Fruit fly (Drosophila melanogaster) whole organism: ENCODE data around the gene CG32099.

Experiments used
- CG8478 ChIP-seq: fragments of >200 bp; optimal IDR thresholded peaks from 2 replicates; lab custom pipeline; 2018; ENCODE audit warnings: inconsistent platforms
- Dll ChIP-seq: fragments of >200 bp; optimal IDR thresholded peaks from 2 replicates; lab custom pipeline; 2017
- EcR ChIP-seq, 2 experiments: fragments of >200 bp; optimal IDR thresholded peaks; 2 replicates each; lab custom pipeline; 2017; ENCODE audit warnings: missing biosample characterization in 2 of 2, missing genetic modification characterization in 2 of 2, missing genetic modification reagents in 2 of 2
- pan ChIP-seq: fragments of >200 bp; optimal IDR thresholded peaks from 2 replicates; lab custom pipeline; 2017
- psq ChIP-seq: fragments of >200 bp; optimal IDR thresholded peaks from 2 replicates; lab custom pipeline; 2017
- usp ChIP-seq: fragments of >200 bp; optimal IDR thresholded peaks from 2 replicates; lab custom pipeline; 2017; ENCODE audit warnings: missing biosample characterization, missing genetic modification characterization, mixed read lengths

CG32099 gene

dm6 chr3L:12149024-12149423 is at the start of gene CG32099:
Gene CG32099, plus strand, starts transcription at chr3L:12149273.
- TF ChIP-seq EcR (GFP tag; optimal IDR thresholded peaks at IDR 0.05; lab: Kevin White, UChicago) (no peak), usp (no peak), psq (lab: Kevin White, UChicago) (no peak), pan (lab: Kevin White, UChicago) (no peak), Dll (lab: Kevin White, UChicago) (no peak), CG8478 (lab: Kevin White, UChicago) (no peak)

- no peak for TF ChIP-seq psq (lab: Kevin White, UChicago)
- TF ChIP-seq pan (lab: Kevin White, UChicago): no peak
- no peak for TF ChIP-seq CG8478 (lab: Kevin White, UChicago)
Observed at dm6 chr3L:12099329-12100031, 49.6 kb upstream of the CG32099 start.

dm6 chr3L:12101924-12102383 is 47.1 kb upstream of the CG32099 start:
- TF ChIP-seq psq (lab: Kevin White, UChicago): no peak
- TF ChIP-seq pan (lab: Kevin White, UChicago): no peak
- TF ChIP-seq EcR (GFP tag; optimal IDR thresholded peaks at IDR 0.05; lab: Kevin White, UChicago): no peak
- no peak for TF ChIP-seq CG8478 (lab: Kevin White, UChicago)
- TF ChIP-seq usp: no peak

- TF ChIP-seq psq (lab: Kevin White, UChicago) (no peak), EcR (GFP tag; optimal IDR thresholded peaks at IDR 0.05; lab: Kevin White, UChicago) (no peak), pan (lab: Kevin White, UChicago) (no peak), usp (no peak), Dll (lab: Kevin White, UChicago) (no peak), CG8478 (lab: Kevin White, UChicago) (no peak)
Observed at dm6 chr3L:12107378-12107777, 41.7 kb upstream of the CG32099 start.

dm6 chr3L:12108515-12108914 is 40.6 kb upstream of the CG32099 start:
- no peak for TF ChIP-seq psq (lab: Kevin White, UChicago)
- TF ChIP-seq Dll (lab: Kevin White, UChicago): no peak
- TF ChIP-seq EcR (GFP tag; optimal IDR thresholded peaks at IDR 0.05; lab: Kevin White, UChicago): no peak
- no peak for TF ChIP-seq pan (lab: Kevin White, UChicago)
- no peak for TF ChIP-seq CG8478 (lab: Kevin White, UChicago)
- no peak for TF ChIP-seq usp

- TF ChIP-seq CG8478 (lab: Kevin White, UChicago) (no peak), EcR (GFP tag; optimal IDR thresholded peaks at IDR 0.05; lab: Kevin White, UChicago) (no peak), pan (lab: Kevin White, UChicago) (no peak), usp (no peak), psq (lab: Kevin White, UChicago) (no peak), Dll (lab: Kevin White, UChicago) (no peak)
Observed at dm6 chr3L:12109045-12109632, 39.9 kb upstream of the CG32099 start.

dm6 chr3L:12111081-12111958 is 37.8 kb upstream of the CG32099 start:
- no peak for TF ChIP-seq psq (lab: Kevin White, UChicago)
- TF ChIP-seq CG8478 (lab: Kevin White, UChicago): no peak
- TF ChIP-seq EcR (GFP tag; optimal IDR thresholded peaks at IDR 0.05; lab: Kevin White, UChicago): peak in 1 of 2 experiments; percentile 77
- no peak for TF ChIP-seq usp
- no peak for TF ChIP-seq pan (lab: Kevin White, UChicago)
- TF ChIP-seq Dll (lab: Kevin White, UChicago): no peak

- TF ChIP-seq usp: no peak
- TF ChIP-seq Dll (lab: Kevin White, UChicago): no peak
- no peak for TF ChIP-seq CG8478 (lab: Kevin White, UChicago)
- no peak for TF ChIP-seq EcR (GFP tag; optimal IDR thresholded peaks at IDR 0.05; lab: Kevin White, UChicago)
- no peak for TF ChIP-seq psq (lab: Kevin White, UChicago)
- TF ChIP-seq pan (lab: Kevin White, UChicago): no peak
Observed at dm6 chr3L:12112967-12113366, 36.1 kb upstream of the CG32099 start.

dm6 chr3L:12113589-12113988 is 35.5 kb upstream of the CG32099 start:
- TF ChIP-seq CG8478 (lab: Kevin White, UChicago): no peak
- no peak for TF ChIP-seq psq (lab: Kevin White, UChicago)
- no peak for TF ChIP-seq Dll (lab: Kevin White, UChicago)
- TF ChIP-seq usp: no peak
- TF ChIP-seq EcR (GFP tag; optimal IDR thresholded peaks at IDR 0.05; lab: Kevin White, UChicago): no peak
- TF ChIP-seq pan (lab: Kevin White, UChicago): no peak

dm6 chr3L:12114188-12114587 is 34.9 kb upstream of the CG32099 start:
- TF ChIP-seq pan (lab: Kevin White, UChicago): no peak
- no peak for TF ChIP-seq usp
- no peak for TF ChIP-seq CG8478 (lab: Kevin White, UChicago)
- no peak for TF ChIP-seq EcR (GFP tag; optimal IDR thresholded peaks at IDR 0.05; lab: Kevin White, UChicago)

- no peak for TF ChIP-seq EcR (GFP tag; optimal IDR thresholded peaks at IDR 0.05; lab: Kevin White, UChicago)
- no peak for TF ChIP-seq usp
- TF ChIP-seq pan (lab: Kevin White, UChicago): no peak
- TF ChIP-seq Dll (lab: Kevin White, UChicago): no peak
- TF ChIP-seq psq (lab: Kevin White, UChicago): no peak
Observed at dm6 chr3L:12115103-12115502, 34.0 kb upstream of the CG32099 start.
